Fruit fly (Drosophila melanogaster): Measurements from ENCODE around the gene CG32687.

- TF ChIP-seq Ets98B (GFP tag; IDR thresholded peaks at IDR 0.05), result 0 out of 2 replicates have a peak, but pooled peaks have one; percentile 28
- TF ChIP-seq CG34367 (tag; optimal IDR thresholded peaks at IDR 0.05), result no peak
- TF ChIP-seq CG15710 (tag; optimal IDR thresholded peaks at IDR 0.05), result peak; percentile 10
- no peak for TF ChIP-seq CG10348 (GFP tag; IDR thresholded peaks at IDR 0.05)
- 0 out of 2 replicates have a peak, but pooled peaks have one; percentile 22 for TF ChIP-seq CG32121 (GFP tag; IDR thresholded peaks at IDR 0.05)
- no peak for TF ChIP-seq CG4496 (GFP tag; IDR thresholded peaks at IDR 0.05)
- TF ChIP-seq fd96Ca (GFP tag; IDR thresholded peaks at IDR 0.05), result peak; percentile 67; the same call in 2 of the 3 replicates
- TF ChIP-seq CG14655 (GFP tag; optimal IDR thresholded peaks at IDR 0.05), result no peak
- TF ChIP-seq CG8301 (tag; optimal IDR thresholded peaks at IDR 0.05), result no peak
- TF ChIP-seq Snoo (tag; optimal IDR thresholded peaks at IDR 0.05), result no peak
- TF ChIP-seq rn (GFP tag; IDR thresholded peaks at IDR 0.05), result no peak
- TF ChIP-seq D1 (tag; optimal IDR thresholded peaks at IDR 0.05), result no peak
- peak; percentile 64 for TF ChIP-seq EcR (GFP tag; optimal IDR thresholded peaks at IDR 0.05)
- TF ChIP-seq CG13204 (GFP tag; optimal IDR thresholded peaks at IDR 0.05), result peak; percentile 84
Measured at dm6 chrX:10472614-10473248, 14.3 kb downstream of the CG32687 start.

Data from whole organism, pupa.